Fruit fly (Drosophila melanogaster): ENCODE data around the gene CG31715.

DNA sequence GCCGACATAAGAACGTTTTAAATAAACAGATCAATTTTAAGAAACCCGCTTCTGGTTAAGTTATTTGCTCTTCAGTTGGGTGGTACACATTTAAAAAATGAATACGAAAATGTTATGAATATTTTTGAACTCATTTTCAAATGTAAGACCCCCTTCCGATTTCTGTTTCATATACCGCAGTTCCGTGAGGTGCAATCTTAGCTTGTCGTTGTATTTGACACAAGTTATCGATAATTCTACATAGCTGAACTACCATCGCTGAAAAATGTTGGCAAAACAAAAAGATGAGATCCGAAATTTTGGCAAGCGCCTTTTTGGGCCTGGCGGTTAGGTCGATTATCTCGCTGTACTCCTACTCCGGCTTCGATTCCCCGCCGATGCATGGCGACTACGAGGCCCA is 38.4 kb downstream of the CG31715 start, which contains the start of gene gny:
- TF ChIP-seq EcR (GFP tag; optimal IDR thresholded peaks at IDR 0.05) = no peak
- TF ChIP-seq psq (optimal IDR thresholded peaks at IDR 0.05) = no peak
- TF ChIP-seq Dll (optimal IDR thresholded peaks at IDR 0.05) = no peak
- TF ChIP-seq usp (GFP tag; optimal IDR thresholded peaks at IDR 0.05) = no peak
- TF ChIP-seq CG8478 (optimal IDR thresholded peaks at IDR 0.05) = no peak
- TF ChIP-seq pan (optimal IDR thresholded peaks at IDR 0.05) = no peak

Data from whole organism.